Worm (Caenorhabditis elegans) whole organism, L2 larva: ENCODE measurements around the gene str-253.

Experiments
- blmp-1 ChIP-seq: sonication (generic microtip); optimal IDR thresholded peaks from 2 replicates; lab custom pipeline; 2017; ENCODE audit warnings: missing genetic modification characterization, mild to moderate bottlenecking, missing compliant biosample characterization, antibody characterized with exemption, moderate library complexity; ENCODE audit not compliant: insufficient read depth
- dmd-4 ChIP-seq: sonication (generic microtip); optimal IDR thresholded peaks from 2 replicates; lab custom pipeline; 2017; ENCODE audit warnings: missing biosample characterization, missing genetic modification characterization
- elt-1 ChIP-seq: fragments of 150-350 bp; optimal IDR thresholded peaks from 2 replicates; lab custom pipeline; 2014; ENCODE audit warnings: missing biosample characterization, missing genetic modification characterization
- elt-3 ChIP-seq: sonication (generic microtip); optimal IDR thresholded peaks from 2 replicates; lab custom pipeline; 2017; ENCODE audit warnings: missing biosample characterization, missing genetic modification characterization
- lin-13 ChIP-seq: fragments of 150-350 bp; optimal IDR thresholded peaks from 2 replicates; lab custom pipeline; 2014; ENCODE audit warnings: missing biosample characterization, missing genetic modification reagents, missing genetic modification characterization
- mbf-1 ChIP-seq: sonication (generic microtip); optimal IDR thresholded peaks from 2 replicates; lab custom pipeline; 2017; ENCODE audit warnings: missing biosample characterization, missing genetic modification characterization
- nhr-10 ChIP-seq: sonication (generic microtip); optimal IDR thresholded peaks from 2 replicates; lab custom pipeline; 2017; ENCODE audit warnings: missing biosample characterization, missing genetic modification characterization
- nhr-12 ChIP-seq: fragments of 150-350 bp; optimal IDR thresholded peaks from 2 replicates; lab custom pipeline; 2014; ENCODE audit warnings: missing biosample characterization, missing genetic modification characterization
- nhr-237 ChIP-seq: fragments of 150-350 bp; optimal IDR thresholded peaks from 2 replicates; lab custom pipeline; 2014; ENCODE audit warnings: missing biosample characterization, missing genetic modification characterization
- snpc-4 ChIP-seq: fragments of 150-350 bp; optimal IDR thresholded peaks from 2 replicates; lab custom pipeline; 2014; ENCODE audit warnings: missing biosample characterization, missing genetic modification characterization
- unc-39 ChIP-seq: fragments of 150-350 bp; optimal IDR thresholded peaks from 2 replicates; lab custom pipeline; 2014; ENCODE audit warnings: missing biosample characterization, missing genetic modification characterization
- zag-1 ChIP-seq: fragments of 150-350 bp; optimal IDR thresholded peaks from 2 replicates; lab custom pipeline; 2014; ENCODE audit warnings: missing biosample characterization, missing genetic modification characterization
- ztf-11 ChIP-seq: sonication (generic microtip); optimal IDR thresholded peaks from 2 replicates; lab custom pipeline; 2017; ENCODE audit warnings: missing biosample characterization, missing genetic modification characterization

- TF ChIP-seq blmp-1 (tag; lab: Kevin White, UChicago) (no peak), ztf-11 (no peak), mbf-1 (tag; lab: Kevin White, UChicago) (no peak), unc-39 (no peak), snpc-4 (tag; lab: Kevin White, UChicago) (no peak), dmd-4 (no peak), elt-3 (no peak), nhr-12 (tag; lab: Kevin White, UChicago) (no peak), elt-1 (no peak), zag-1 (tag; lab: Kevin White, UChicago) (no peak), lin-13 (no peak), nhr-10 (no peak), nhr-237 (no peak)
Measured at ce11 chrV:2260660-2261059, 6.3 kb upstream of the str-253 start, which contains the start of gene F41B5.12.
